Fruit fly (Drosophila melanogaster): ENCODE measurements around the gene CG1578.

dm6 chrX:11821946-11822345, 5.6 kb upstream of the CG1578 start:
- TF ChIP-seq CTCF (optimal IDR thresholded peaks at IDR 0.05): no peak
- TF ChIP-seq CG8478 (optimal IDR thresholded peaks at IDR 0.05): no peak
